Worm (Caenorhabditis elegans): Measurements from ENCODE around the gene pole-4.

Gene pole-4

DNA sequence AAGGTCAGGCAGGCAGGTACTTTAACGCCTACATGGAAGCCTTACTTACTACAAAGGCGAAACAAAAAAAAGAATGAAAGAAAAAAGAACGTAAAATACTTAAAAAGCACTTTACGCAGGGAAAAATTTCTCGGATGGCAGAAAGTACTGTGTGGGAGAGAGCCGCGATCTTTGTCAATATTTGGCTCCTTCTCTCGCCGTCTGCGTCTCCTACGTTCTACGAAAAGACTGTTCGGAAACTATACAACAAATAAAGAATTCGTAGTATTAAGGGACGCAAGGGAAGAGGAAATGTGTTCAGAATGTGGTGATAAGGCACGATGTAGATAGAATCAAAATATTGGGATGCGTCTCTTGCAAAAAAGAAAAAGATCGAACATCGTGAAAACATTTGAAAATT lies 2.1 kb downstream of the pole-4 start:
- TF ChIP-seq him-1 (tag; optimal IDR thresholded peaks at IDR 0.05), result no peak

DNA sequence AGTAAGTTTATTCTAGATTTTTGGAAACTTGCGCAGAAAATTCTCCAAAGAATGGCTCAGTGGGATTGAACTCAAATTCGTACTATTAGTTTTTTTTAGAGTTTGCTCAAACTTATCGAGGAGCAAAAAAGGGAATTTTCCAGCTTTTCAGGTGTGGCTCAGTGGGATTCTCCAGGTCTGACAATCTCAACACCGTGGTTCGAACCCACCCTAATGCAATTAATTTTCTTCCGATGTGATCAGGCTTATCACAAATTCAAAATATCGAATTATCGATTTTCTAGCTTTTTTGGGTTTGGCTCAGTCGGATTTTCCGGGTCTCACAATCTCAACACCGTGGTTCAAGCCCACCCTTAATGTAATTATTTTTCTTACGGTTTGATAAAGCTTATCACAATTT lies 2.7 kb downstream of the pole-4 start:
- TF ChIP-seq him-1 (tag; optimal IDR thresholded peaks at IDR 0.05), result no peak
- TF ChIP-seq dao-5 (tag; optimal IDR thresholded peaks at IDR 0.05), result no peak
- no peak for TF ChIP-seq W03F9.2 (tag; optimal IDR thresholded peaks at IDR 0.05)

DNA sequence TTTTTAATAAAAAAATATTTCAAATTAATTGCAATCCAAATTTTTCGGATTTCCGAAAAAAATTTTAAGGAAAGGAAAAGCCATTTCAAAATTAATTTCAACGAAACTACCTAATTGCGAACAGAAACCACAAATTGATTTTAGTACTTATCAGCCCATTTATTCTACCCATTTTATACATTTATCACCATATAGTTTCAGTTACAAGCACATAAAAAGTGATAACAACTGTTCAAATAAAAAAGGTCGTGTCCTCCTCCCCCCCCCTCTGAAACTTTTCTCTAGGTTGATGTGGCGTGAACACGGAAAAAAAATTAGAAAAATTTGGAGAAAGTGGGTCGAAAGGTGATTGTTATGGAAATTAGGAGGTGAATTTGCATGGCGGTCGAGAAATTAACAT lies 4.3 kb downstream of the pole-4 start:
- no peak for TF ChIP-seq dao-5 (tag; optimal IDR thresholded peaks at IDR 0.05)
- no peak for TF ChIP-seq him-1 (tag; optimal IDR thresholded peaks at IDR 0.05)
- no peak for TF ChIP-seq W03F9.2 (tag; optimal IDR thresholded peaks at IDR 0.05)

DNA sequence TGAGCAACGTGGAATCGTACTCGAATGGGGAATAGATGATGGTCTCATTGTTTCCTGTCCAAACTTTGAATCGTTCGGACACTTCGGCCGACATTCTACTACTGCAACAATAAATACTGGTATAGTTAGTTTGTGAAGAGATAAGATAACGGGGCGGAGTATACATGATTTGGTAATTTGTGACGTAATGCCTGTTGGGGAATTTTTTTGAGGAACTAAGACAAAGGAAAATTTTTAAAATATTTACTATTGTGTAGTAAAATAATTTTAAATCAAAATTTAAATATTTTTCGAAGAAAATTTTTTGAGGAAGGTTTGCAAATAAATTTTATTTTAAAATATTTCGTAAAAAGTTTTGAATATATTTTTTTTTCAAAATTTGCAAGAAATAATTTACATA lies 5.1 kb downstream of the pole-4 start, which contains the start of gene elo-9:
Gene elo-9 (minus strand): TSS at position 101 of the 400 bp plus-strand sequence.
- no peak for TF ChIP-seq dao-5 (tag; optimal IDR thresholded peaks at IDR 0.05)
- TF ChIP-seq him-1 (tag; optimal IDR thresholded peaks at IDR 0.05), result no peak
- TF ChIP-seq W03F9.2 (tag; optimal IDR thresholded peaks at IDR 0.05), result no peak

DNA sequence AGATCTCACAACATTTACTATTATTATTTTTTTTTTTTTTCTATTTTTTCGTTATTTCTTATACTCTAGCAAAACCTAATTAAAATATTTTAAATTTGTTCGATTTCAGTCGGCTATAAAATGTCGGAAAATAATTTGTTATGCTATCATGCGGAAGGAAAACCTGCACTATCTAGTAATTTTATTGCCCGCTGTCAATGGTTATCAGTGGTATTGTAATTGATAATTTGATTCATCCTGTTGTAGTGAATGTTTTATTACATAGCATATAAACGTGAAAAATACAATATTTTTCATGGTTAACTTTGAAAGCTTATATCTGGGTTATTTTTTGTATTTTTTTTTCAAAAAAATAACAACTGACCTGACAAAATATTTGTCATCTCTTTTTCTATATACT lies 9.9 kb downstream of the pole-4 start:
- TF ChIP-seq him-1 (tag; optimal IDR thresholded peaks at IDR 0.05) (no peak), W03F9.2 (tag; optimal IDR thresholded peaks at IDR 0.05) (no peak), dao-5 (tag; optimal IDR thresholded peaks at IDR 0.05) (no peak)

DNA sequence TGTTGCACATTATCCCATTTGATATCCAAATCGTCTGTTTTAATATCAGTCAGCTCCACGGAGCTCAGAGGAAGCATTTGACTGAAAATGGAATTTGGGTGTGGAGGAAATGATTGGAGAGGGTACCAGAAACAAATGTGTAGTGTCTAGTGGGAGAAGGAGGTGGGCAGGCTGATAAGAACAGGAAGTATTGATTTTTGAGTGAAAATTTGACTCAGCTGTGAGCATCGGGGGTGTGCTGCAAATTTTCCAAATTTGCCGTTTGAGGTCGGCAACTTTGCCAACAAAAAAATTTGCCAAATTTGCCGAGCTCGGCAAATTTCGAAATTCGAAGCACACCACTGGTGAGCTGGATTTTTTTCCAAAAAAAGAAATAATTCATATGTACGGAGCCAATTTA lies 11.0 kb downstream of the pole-4 start, which contains the start of gene Y53F4B.1:
Gene Y53F4B.1 (minus strand): TSS at position 101 of the 400 bp plus-strand sequence.
- TF ChIP-seq W03F9.2 (tag; optimal IDR thresholded peaks at IDR 0.05) (no peak), him-1 (tag; optimal IDR thresholded peaks at IDR 0.05) (no peak), dao-5 (tag; optimal IDR thresholded peaks at IDR 0.05) (no peak)

DNA sequence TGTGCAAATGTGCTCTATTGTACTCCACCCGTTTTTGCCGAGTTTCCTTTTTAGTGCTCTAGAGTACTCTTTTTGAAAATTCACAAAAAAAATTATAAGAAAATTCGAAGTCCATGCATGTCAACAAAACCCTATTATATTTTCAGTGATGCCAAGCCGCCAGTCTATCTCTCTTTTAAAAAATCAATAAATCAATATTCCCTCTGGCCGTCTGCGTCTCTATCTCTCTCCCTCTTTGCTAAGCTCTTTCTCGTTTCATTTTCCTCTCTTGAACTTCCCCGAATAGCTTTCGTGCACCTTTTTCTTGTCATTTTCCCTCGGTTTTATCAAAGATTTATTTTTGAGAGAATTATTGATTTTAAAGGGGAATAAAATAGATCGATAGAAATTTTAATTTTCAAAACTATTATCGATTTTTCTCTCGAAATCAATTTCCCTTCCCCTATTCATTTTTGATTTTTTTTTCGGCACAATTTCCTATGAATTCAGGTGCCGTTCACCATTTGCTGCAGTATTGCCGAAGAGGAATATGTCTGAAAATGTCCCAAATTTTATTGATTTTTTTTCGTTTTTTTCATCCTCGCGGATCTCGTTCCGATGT lies 16.6 kb downstream of the pole-4 start:
- TF ChIP-seq W03F9.2 (tag; optimal IDR thresholded peaks at IDR 0.05) (no peak), him-1 (tag; optimal IDR thresholded peaks at IDR 0.05) (no peak), dao-5 (tag; optimal IDR thresholded peaks at IDR 0.05) (no peak)

DNA sequence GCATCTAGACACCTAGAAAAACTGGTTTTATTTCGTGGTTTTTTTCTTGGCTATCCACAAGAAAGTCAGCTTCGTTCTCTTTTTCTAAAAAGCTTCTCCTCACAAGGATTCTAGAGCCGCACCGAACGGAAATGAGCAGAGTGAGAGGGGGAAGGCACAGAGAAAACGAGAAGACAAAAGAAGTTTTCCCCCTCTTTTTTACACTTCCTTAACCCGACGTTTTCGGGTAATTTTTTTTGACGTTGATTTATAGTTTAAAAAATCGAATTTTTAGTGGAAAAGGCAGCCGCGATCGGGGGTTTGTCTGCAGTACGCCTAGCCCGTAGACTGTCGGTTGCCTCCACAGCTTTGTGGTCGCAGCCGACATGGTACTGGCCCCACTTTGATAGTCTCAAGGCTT lies 22.6 kb downstream of the pole-4 start:
- TF ChIP-seq dao-5 (tag; optimal IDR thresholded peaks at IDR 0.05) (no peak), him-1 (tag; optimal IDR thresholded peaks at IDR 0.05) (no peak), W03F9.2 (tag; optimal IDR thresholded peaks at IDR 0.05) (no peak)

DNA sequence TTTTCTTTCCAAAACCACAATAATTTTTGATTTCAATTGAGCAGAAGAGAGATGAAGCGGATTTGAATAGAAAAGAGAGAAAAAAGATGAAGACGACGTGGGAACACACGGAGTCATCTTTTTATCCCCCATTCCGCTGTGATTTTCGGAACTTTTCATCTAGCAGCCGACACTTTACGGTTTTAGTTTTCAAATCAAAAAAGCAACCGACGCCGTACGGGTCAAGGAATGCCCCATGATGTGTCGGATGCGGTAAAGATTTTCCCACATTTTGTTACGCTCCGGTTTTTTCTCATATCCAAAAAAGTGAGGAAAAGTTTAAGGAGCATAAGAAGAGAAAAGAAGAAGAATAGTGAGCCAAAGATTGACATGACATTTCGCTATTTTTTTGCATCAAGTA lies 23.6 kb downstream of the pole-4 start:
- TF ChIP-seq dao-5 (tag; optimal IDR thresholded peaks at IDR 0.05), result no peak
- TF ChIP-seq him-1 (tag; optimal IDR thresholded peaks at IDR 0.05), result no peak

DNA sequence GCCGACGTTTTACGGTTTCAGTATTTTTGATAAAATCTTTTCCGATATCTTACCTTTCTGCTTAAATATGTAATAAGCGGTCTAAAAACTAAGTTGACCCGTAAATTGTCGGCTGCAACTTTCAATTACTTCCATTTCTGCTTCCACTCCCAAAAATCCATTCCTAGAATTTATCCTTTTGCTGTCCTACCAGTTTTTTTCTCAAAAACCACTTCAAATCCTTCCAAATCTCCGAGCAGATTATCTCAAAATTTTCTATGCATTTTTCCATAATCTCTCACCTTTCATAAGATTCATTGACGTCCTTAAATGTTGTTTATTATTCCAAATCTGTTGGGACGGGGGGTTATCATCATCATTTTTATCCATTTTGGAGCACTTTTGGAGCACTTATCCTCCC lies 28.2 kb downstream of the pole-4 start:
- no peak for TF ChIP-seq dao-5 (tag; optimal IDR thresholded peaks at IDR 0.05)
- no peak for TF ChIP-seq W03F9.2 (tag; optimal IDR thresholded peaks at IDR 0.05)
- no peak for TF ChIP-seq him-1 (tag; optimal IDR thresholded peaks at IDR 0.05)

DNA sequence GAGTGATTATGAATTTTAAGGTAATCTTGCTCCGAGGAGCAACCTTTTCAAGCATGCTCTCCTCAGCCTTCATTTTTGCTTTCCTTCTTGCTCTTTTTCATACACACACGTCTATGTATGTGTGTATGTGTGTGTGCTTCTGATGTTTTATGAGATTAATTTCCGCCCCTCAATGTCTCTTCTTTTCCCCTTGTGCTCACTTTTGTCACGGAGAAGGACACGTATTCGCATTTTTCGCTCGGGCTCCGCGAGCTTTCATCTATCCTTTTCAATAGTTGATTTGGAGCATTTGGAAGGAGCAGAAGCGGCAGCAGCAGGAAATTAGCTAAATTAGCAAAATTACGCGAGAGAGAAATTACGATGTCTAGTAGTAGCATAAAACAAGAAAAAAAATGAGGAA lies 28.8 kb downstream of the pole-4 start:
- no peak for TF ChIP-seq him-1 (tag; optimal IDR thresholded peaks at IDR 0.05)
- no peak for TF ChIP-seq dao-5 (tag; optimal IDR thresholded peaks at IDR 0.05)
- TF ChIP-seq W03F9.2 (tag; optimal IDR thresholded peaks at IDR 0.05), result no peak

DNA sequence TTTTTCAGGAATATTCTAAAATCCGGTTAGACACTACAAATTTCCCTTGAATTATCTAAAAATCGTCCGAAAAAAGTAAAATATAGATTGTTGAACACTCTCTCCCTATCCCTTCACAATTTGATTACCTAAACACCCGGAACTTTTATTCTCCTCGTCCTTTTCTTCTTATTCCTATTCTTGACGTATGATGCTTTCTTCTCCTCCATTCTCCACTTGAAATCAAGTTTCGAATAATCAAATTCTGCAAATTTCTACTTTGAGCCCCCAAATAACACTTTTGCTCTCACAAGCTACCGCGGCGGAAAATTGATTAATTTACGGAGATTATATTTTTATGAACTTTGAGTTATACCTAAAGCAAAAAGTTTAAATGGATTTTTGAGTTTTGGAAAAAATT lies 30.8 kb downstream of the pole-4 start:
- TF ChIP-seq dao-5 (tag; optimal IDR thresholded peaks at IDR 0.05) (no peak), him-1 (tag; optimal IDR thresholded peaks at IDR 0.05) (peak; percentile 13)

DNA sequence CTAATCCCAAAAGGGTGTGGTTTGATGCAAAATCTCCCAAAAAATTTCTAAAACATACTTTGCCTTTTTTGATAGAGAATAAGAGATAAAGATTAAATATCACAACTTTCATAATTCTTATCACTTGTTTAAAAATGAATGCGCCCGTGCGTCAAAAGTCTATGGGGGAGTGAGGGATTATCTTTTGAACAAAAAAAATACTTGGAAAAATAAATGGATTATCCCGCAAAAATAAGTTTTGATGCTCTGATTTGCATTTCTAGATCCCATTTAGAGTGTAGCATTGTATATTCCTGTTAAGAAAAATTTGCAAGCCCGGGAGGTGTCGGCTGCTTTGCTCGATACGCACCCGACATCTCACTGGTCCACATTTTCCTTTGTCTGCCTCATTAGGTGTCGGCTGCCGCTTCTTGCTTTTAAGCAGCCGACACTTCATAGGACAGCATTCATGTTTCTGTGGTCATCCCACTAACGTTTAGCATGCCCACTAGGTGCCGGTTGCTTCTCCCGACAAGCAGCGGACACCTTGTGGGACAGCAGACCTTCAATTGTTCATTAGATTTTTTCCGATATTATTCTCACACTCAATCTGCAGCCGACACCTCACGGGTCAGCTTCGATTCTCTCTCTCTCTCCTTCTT lies 33.6 kb downstream of the pole-4 start:
- TF ChIP-seq dao-5 (tag; optimal IDR thresholded peaks at IDR 0.05), result no peak

DNA sequence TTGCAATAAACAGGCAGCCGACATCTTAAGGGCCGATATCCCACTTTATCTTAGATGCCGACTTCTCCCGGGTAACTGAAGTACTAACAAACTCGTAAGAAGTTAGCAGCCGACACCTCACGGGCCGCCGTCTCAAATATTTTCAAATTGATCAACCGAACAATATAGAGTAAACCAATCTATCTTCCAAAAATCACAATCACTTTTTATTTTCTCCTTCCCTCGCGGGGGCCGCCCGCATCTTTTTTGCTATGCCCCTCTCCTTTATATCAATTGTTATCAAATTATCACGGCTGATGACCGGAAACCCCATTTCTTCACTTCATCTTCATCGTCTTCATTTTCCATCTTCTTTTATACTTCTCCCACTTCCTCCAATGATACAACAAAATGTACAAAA lies 40.4 kb downstream of the pole-4 start:
- TF ChIP-seq W03F9.2 (tag; optimal IDR thresholded peaks at IDR 0.05), result no peak
- no peak for TF ChIP-seq dao-5 (tag; optimal IDR thresholded peaks at IDR 0.05)
- TF ChIP-seq him-1 (tag; optimal IDR thresholded peaks at IDR 0.05), result no peak

DNA sequence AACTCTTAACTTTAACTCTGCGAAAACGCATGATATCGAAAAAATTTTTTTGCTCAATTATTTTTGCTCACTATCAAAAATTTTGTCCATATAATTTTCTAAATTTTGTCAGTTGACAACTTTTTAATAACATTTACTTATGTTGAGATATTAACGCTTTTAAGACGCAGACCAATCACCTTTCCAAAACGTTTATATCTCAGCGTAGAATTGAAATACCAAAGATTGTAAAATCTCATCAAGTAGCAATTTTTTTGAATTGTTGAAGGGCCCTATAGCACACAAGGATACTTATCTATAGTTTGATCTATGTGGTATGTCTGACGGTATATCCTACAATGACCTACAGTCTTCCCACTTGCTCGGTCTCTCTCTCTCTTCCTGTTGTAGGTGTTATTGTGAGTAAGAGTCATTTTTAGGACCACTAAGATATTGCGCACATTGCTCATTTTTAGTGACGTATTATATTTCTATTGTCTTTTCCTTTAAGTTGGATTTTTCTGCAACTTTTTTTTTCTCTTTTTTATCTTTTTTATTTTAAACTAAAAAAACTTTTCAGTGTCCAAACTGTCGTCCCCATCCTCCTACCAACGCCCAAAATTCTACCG lies 49.9 kb downstream of the pole-4 start, which contains the start of gene pde-3:
Gene pde-3 (plus strand): TSS at position 558 of the 608 bp plus-strand sequence.
- TF ChIP-seq W03F9.2 (tag; optimal IDR thresholded peaks at IDR 0.05), result no peak
- TF ChIP-seq him-1 (tag; optimal IDR thresholded peaks at IDR 0.05), result no peak
- TF ChIP-seq dao-5 (tag; optimal IDR thresholded peaks at IDR 0.05), result no peak

All from whole organism, L4/young adult.